Fruit fly (Drosophila melanogaster) whole organism: ENCODE measurements around the gene CG6125.

Experiments used
- CG8478 ChIP-seq: fragments of >200 bp; optimal IDR thresholded peaks from 2 replicates; lab custom pipeline; 2018; ENCODE audit warnings: inconsistent platforms
- Dll ChIP-seq: fragments of >200 bp; optimal IDR thresholded peaks from 2 replicates; lab custom pipeline; 2017
- EcR ChIP-seq, 2 experiments: fragments of >200 bp; optimal IDR thresholded peaks; 2 replicates each; lab custom pipeline; 2017; ENCODE audit warnings: missing biosample characterization in 2 of 2, missing genetic modification characterization in 2 of 2, missing genetic modification reagents in 2 of 2
- pan ChIP-seq: fragments of >200 bp; optimal IDR thresholded peaks from 2 replicates; lab custom pipeline; 2017
- psq ChIP-seq: fragments of >200 bp; optimal IDR thresholded peaks from 2 replicates; lab custom pipeline; 2017
- usp ChIP-seq: fragments of >200 bp; optimal IDR thresholded peaks from 2 replicates; lab custom pipeline; 2017; ENCODE audit warnings: missing biosample characterization, missing genetic modification characterization, mixed read lengths

- TF ChIP-seq pan (lab: Kevin White, UChicago) (no peak), CG8478 (lab: Kevin White, UChicago) (no peak), usp (GFP tag; lab: Kevin White, UChicago) (no peak), psq (lab: Kevin White, UChicago) (no peak), EcR (GFP tag; optimal IDR thresholded peaks at IDR 0.05; lab: Kevin White, UChicago) (no peak), Dll (lab: Kevin White, UChicago) (no peak)
These were observed 19.0 kb upstream of the CG6125 start for dm6 chr3R:15425638-15426487.
